Worm (Caenorhabditis elegans) whole organism, L1 larva: ENCODE data around the gene eral-1.

Experiments
- tbx-2 ChIP-seq: sonication (generic microtip); optimal IDR thresholded peaks from 2 replicates; lab custom pipeline; 2016; ENCODE audit warnings: missing genetic modification characterization, missing compliant biosample characterization
- ztf-11 ChIP-seq, 2 experiments: sonication (generic microtip); optimal IDR thresholded peaks; 2 replicates each; lab custom pipeline; 2016 to 2017; ENCODE audit warnings: missing genetic modification characterization in 2 of 2, missing biosample characterization in 1 of 2, missing compliant biosample characterization in 1 of 2

- TF ChIP-seq tbx-2 (tag; lab: Kevin White, UChicago) (no peak), ztf-11 (tag; optimal IDR thresholded peaks at IDR 0.05; lab: Kevin White, UChicago) (no peak)
These were observed 14.5 kb upstream of the eral-1 start for ce11 chrII:9604063-9604462.
